Fruit fly (Drosophila melanogaster): Measurements from ENCODE around the gene Irp-1A.

DNA sequence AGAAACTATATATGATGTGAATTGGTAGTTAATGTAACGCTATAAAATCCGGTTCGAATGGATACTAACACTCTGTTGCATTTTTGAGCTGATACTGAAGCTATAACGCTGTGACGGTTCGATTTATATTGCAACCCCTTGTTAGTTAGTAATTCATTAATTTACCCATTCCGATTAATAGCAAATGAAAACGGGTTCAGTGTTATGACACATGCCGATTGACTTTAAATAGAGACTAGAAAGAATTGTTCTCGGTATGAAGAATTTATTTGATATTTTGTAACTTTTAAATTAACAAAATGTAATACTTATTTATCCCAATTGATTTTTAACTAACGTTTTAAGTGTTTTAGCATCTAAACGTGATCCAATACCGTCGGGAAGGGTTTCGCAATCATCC lies 44.2 kb upstream of the Irp-1A start, which contains the start of gene CG43091:
- TF ChIP-seq EcR (GFP tag; optimal IDR thresholded peaks at IDR 0.05): no peak
- no peak for TF ChIP-seq usp (GFP tag; optimal IDR thresholded peaks at IDR 0.05)
- TF ChIP-seq Dll (optimal IDR thresholded peaks at IDR 0.05): no peak

Measured in whole organism.